Worm (Caenorhabditis elegans) whole organism, dauer: Measurements from ENCODE around the gene K08E7.5.

Experiments used
- unc-62 ChIP-seq: sonication (generic microtip); optimal IDR thresholded peaks from 2 replicates; lab custom pipeline; 2017; ENCODE audit warnings: missing biosample characterization, missing genetic modification reagents, missing genetic modification characterization

Gene K08E7.5

DNA sequence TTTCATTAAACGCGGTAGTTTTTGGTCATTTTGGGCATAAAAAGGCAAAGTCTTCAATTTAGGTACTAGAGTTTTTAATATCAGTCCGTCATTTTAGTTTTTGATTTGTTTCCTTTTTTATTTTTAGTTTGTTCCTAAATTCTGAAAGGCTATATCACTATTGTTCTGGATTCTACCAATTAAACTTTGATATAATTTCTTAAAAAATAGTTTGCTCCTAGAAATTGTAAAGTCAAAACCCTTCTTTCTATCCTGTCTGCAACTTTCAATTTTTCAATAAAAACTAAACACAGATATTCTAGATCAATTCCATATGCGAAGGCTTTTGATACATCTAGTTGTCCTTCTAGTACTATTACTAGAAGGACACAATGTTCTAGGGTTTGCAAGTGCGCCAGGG lies at the start of gene K08E7.5:
K08E7.5 (plus strand) TSS at position 301 of the 400 bp plus-strand sequence.
- TF ChIP-seq unc-62 (GFP tag; lab: Kevin White, UChicago) = no peak

DNA sequence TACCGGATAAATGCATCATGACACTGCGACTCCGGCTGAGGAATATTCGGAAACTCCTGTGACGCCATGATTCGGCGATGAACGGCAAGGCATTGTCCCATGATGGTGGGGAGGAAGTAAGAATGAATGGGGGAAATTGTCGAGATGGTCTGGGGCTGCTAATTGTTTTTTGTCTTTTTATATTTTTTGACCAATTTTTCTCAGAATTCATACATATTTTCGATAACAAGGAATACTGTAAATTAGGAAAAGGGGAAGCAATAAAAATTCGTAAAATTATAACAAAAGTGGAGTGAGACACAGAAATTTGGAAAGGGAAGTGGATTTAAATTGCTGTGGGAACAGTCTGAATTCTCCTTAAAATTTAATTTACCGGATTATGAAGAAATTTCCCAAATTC lies 47.8 kb upstream of the K08E7.5 start, which contains the start of gene eak-4:
eak-4 (minus strand) TSS at position 101 of the 400 bp plus-strand sequence.
- no peak for TF ChIP-seq unc-62 (GFP tag; lab: Kevin White, UChicago)

DNA sequence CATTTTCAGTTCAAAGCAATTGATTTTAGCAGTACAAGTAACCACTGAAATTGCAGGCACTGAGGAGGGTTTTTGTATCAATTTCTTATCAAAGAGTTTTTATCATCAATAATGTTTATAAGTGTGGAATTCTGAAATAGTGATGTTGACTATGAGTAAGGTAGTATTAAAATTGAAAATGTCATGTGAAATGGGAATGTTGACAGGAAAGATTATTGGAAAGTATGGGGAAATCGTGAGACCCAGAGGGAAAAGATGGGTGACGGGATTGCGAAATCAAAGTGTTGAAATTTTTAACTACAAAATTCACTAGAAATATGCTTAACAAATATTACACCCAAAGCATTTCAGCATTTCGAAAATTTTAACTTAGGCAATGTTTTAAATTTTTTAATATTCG lies 46.0 kb upstream of the K08E7.5 start, which contains the start of gene F53B2.8:
F53B2.8 (minus strand) TSS at position 180 of the 400 bp plus-strand sequence.
- no peak for TF ChIP-seq unc-62 (GFP tag; lab: Kevin White, UChicago)

DNA sequence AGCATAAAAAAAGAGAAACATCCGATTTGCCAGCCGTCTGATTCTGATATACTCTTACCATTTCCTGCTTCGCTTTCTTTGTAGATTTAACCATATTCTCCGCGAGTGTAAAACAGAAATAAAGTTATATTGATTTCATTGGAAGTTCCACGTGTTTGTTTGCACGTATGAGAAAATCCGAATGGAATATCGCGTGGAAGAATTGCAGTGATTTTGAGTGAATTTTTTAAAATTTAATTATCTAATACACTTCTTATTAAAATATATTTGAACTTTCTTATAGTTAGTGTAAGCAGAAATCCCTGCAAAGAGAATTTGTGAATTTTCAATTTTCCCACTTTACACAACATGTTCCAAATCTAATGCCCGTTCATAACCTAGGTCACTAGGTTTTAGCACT lies 42.1 kb upstream of the K08E7.5 start, which contains the start of gene F53B2.5:
F53B2.5 (minus strand) TSS at position 101 of the 400 bp plus-strand sequence.
- TF ChIP-seq unc-62 (GFP tag; lab: Kevin White, UChicago) = no peak

DNA sequence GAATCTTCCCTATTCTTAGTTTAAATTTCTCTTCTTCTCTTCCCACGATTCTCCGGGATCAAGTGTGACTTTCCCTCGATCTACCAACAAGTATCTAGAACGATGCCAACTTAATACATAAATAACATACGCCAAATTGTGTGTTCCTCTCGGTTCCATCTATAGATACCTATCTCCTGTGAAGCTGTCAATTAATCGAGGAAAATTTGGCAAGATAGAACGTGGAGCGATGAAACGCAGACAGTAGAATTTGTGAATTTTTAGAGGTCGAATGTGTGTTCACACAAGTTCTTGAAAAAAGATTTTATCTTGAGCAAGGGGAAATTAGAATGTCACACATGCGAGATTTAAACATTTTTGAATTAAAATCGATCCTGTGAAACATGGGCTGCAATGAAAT lies 41.7 kb upstream of the K08E7.5 start:
- no peak for TF ChIP-seq unc-62 (GFP tag; lab: Kevin White, UChicago)

DNA sequence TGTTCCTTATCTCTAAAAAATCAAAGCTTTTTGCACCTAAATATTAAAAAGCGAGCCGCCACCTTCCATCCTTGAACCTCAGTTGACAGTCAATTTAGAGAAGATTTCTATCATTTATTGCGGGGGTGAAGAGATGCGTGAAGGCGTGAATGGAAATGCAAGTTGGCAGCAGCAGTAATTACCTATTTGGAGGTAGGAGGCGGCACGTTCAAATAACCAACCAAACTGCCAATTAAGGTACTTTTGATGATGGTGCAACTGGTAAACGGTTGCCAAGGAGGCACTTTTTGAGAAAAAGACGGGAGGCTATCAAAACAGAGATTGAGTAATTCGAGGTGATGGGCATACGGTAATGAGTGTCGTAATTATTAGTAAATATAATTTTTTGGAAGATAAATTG lies 36.8 kb upstream of the K08E7.5 start:
- no peak for TF ChIP-seq unc-62 (GFP tag; lab: Kevin White, UChicago)

DNA sequence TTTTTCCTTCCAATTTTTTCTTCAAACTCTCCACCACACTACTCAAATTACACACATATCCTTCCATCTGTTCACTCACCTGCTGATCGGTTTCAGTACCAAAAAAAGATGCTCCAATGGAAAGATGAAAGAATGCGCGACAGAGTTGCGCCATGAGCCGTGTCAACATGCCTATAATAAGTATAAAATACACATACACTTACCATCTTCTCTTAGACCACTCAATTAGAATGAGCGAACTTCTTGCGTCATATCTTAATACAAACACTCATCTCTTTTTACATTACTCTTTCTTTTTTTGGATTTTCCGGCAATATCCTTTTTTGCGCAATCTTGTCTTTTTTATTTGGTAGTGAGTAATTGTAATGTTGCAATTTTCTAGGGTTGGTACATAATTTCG lies 35.5 kb upstream of the K08E7.5 start:
- no peak for TF ChIP-seq unc-62 (GFP tag; lab: Kevin White, UChicago)

DNA sequence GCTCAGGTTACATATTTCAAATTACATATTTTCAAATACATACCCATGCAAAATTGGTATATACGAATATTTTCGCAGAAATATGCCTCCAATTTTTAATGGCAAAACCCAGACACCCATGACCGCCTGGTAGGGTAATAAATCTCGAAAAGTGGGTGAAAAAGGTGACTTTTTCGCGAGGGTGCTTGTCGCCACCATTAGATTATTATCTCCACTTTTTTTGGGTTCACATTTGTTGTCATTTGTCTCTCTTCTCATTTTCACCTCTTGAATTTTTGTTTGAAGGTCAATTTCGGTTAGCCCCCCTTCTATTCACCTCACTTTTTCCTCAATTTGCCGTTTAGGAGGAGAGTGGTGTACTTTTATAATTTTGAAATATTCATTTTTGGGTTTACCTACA lies 32.9 kb upstream of the K08E7.5 start:
- TF ChIP-seq unc-62 (GFP tag; lab: Kevin White, UChicago) = no peak

DNA sequence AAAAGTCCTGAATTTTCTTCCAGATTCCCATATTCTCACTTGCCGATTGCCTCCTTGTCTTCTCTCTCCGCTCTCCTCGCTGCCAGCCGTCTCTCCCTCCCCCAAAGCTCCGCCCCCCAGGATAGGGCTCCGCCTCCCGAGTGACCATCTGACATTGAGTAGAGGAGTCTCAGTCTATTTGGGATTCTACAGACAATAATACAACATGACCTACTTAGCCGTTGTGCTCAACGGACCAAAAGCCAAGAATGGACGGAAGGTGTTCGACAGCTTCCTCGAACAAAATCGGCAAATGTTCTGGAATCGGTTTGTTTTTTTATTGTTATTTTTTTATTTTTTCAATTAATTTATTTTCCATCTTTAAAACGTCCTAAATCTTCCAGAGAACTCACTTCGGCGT lies 31.2 kb upstream of the K08E7.5 start, which contains the start of gene ham-1:
ham-1 (plus strand) TSS at position 173 of the 400 bp plus-strand sequence.
- TF ChIP-seq unc-62 (GFP tag; lab: Kevin White, UChicago) = no peak

DNA sequence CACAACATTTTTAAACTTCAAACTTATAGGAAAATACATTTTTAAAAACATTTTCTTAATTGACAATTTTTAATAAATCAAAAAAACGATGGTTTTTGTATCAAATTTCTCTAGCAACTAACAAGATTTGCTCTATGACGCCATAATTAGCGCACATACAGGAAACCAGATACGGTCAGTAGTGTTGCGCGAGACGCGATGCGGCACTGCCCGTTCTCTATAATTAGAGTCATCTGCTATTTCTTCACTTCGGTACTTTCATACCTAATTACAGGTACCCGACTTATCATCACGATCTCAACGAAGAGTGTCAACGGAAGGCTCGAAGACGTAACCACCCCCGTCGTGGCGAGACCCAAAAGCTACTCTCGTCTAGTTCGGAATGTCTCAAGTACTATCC lies 28.5 kb upstream of the K08E7.5 start:
- no peak for TF ChIP-seq unc-62 (GFP tag; lab: Kevin White, UChicago)

DNA sequence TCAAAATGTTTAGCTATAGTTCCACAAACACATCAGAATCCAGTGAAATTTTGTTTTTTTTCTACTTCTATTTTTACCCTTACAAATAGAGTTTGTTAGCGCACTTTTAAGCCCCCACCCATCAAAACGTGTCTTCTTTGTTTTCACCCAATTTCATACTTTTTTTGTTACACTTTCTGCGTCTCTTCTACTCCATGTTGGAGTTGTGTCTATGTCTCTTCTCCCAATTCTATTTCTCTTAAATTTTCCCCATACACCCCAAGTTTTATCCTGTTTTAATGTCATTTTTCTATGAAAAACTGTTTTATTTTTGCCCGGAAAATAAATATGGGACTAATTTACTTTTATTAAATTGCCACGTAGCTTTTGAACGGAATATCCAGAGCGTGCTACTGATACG lies 27.8 kb upstream of the K08E7.5 start:
- TF ChIP-seq unc-62 (GFP tag; lab: Kevin White, UChicago) = no peak

DNA sequence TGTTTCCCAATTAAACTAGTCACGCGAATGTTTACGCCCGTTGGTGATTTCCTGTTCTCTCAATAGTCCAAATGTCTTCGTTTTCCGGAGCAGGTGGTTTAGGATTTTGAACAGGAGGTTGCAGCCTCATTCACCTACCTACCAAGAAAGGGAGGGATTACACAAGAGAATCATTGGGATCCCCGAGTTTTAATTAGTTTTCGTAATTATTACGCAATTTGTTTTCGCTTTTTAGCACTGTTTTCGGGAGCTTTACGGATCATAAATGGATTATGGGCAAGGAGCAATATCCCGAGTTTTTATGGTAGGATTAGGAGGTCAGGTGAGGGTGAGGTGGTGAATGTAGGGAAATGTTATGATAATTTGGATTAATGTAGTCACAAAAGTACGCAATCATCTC lies 27.3 kb upstream of the K08E7.5 start:
- no peak for TF ChIP-seq unc-62 (GFP tag; lab: Kevin White, UChicago)

DNA sequence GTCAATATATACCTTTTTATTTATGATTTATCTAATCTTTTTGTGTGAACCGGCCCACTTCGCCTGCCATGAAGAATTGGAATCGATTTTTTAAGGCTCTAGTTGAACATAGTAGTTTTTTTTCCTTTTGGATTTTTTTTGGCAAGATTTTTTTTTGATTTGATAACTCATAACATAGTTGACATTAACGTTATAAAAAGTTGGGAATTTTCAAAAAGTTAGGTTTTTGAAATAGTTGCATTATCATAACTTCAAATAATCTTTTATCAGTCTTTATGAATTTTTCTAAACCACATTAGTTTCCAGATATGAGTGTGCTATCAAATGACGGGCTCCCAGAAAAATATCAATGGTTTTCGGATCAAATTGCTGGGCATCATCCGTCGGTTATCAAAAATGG lies 25.3 kb upstream of the K08E7.5 start, which contains the start of gene ipmk-1:
ipmk-1 (plus strand) TSS at position 301 of the 400 bp plus-strand sequence.
- no peak for TF ChIP-seq unc-62 (GFP tag; lab: Kevin White, UChicago)

DNA sequence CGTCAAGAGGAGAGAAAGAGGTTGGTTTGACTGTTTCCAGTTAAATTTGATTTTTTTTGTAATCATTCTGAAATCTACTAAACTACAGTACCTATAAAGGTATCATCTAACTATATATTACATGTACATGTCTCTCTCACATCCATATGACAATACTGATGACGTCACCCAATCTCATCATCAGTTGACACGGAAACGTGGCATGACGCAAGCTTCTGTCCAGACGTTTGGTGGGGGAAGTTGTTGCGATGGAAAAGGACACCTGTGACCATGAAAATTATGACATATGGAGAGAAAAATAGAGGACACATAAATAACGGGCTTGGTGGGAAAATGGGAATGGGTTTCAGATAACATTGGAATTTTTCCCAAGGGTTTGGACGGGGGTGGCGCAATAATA lies 24.2 kb upstream of the K08E7.5 start:
- TF ChIP-seq unc-62 (GFP tag; lab: Kevin White, UChicago) = no peak

DNA sequence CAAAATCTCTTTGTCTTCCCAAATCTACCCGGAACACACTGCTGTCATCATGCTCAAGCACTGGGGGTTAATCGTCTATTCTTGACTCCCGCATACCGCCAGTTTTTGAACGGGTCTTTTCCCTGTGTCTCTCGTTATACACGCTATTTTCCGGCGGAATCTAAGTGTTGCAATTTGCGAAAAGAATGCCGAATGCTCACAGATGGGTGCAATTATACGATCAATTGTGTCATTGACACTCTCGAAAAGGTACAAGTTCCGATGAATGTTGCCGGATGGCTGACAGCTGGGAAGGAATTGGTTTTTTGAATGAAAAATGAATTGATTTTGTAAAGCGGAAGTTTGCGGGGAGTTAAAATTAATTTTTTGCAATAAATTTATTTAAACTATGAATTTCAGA lies 21.2 kb upstream of the K08E7.5 start:
- TF ChIP-seq unc-62 (GFP tag; lab: Kevin White, UChicago) = no peak

DNA sequence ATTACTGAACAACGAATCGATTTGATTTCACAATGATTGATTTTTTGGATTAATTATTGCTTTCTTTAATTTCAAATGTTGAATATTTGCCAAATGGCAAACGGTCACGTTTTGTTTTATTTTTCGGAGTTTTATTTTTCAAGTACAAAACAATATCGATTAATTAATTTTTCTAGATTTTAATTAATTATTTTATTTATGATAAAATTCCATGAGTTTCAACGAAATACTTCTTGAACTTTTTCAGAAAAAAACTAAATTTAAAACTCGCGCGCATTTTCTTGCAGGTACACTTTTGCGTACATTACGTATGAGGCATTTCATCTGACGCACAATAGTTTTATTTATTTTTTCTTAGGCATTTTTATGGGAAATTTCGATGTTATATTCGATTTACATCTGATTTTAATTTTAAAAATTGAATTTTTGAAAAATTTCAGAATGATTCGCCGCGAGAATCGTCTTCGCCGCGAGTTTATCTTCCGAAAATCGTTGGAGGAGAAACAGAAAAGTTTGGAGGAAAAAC lies 14.2 kb upstream of the K08E7.5 start, which contains the start of the genes ZK795.2 and ZK795.3:
ZK795.2 (minus strand) TSS at position 51 of the 526 bp plus-strand sequence.
ZK795.3 (plus strand) TSS at position 441 of the 526 bp plus-strand sequence.
- TF ChIP-seq unc-62 (GFP tag; lab: Kevin White, UChicago) = no peak

DNA sequence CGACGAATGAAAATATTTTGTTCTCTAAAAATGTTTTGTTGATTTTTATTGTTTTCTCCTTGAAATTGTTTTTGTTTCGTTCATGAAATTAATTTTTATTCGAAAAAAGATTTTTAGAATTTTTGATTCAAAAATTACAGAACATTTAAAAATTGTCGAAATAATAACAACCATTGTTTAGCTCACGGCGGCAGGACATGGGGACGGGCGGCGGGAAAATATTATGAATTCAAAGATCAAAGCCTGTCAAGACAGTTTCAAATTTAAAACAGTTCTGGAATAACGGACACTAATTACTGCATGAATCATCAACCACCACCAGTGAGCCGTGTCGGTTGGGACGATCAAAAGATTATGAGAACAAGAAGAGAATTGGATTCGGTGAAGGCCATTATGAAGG lies 12.6 kb upstream of the K08E7.5 start, which contains the start of gene snb-7:
snb-7 (plus strand) TSS at position 301 of the 400 bp plus-strand sequence.
- TF ChIP-seq unc-62 (GFP tag; lab: Kevin White, UChicago) = no peak
